Worm (Caenorhabditis elegans) whole organism, L4 larva: ENCODE measurements around the gene B0244.4.

Experiments used
- D1046.2 ChIP-seq: fragments of 200-800 bp; sonication (Bioruptor generic); IDR thresholded peaks from 2 replicates; pipeline ENCODE4 v1.3.6; 2022; ENCODE audit warnings: missing genetic modification characterization, missing compliant biosample characterization
- R02D3.7 ChIP-seq: fragments of 150-350 bp; sonication (generic microtip); optimal IDR thresholded peaks from 3 replicates; lab custom pipeline; 2014; ENCODE audit warnings: missing biosample characterization, missing genetic modification characterization
- Y5F2A.4 ChIP-seq: fragments of 200-800 bp; sonication (Bioruptor generic); optimal IDR thresholded peaks from 2 replicates; lab custom pipeline; 2018; ENCODE audit warnings: mild to moderate bottlenecking, missing genetic modification characterization, missing compliant biosample characterization
- ama-1 ChIP-seq: fragments of 150-350 bp; optimal IDR thresholded peaks from 2 replicates; lab custom pipeline; 2014; ENCODE audit warnings: inconsistent platforms, mixed read lengths
- ceh-20 ChIP-seq: fragments of 200-800 bp; sonication (Bioruptor generic); IDR thresholded peaks from 2 replicates; pipeline ENCODE4 v1.3.6; 2022; ENCODE audit warnings: missing genetic modification reagents, missing genetic modification characterization, missing compliant biosample characterization
- daf-12 ChIP-seq: fragments of 150-350 bp; optimal IDR thresholded peaks from 2 replicates; lab custom pipeline; 2014; ENCODE audit warnings: missing biosample characterization, missing genetic modification reagents, missing genetic modification characterization
- dpl-1 ChIP-seq: fragments of 150-350 bp; optimal IDR thresholded peaks from 2 replicates; lab custom pipeline; 2014; ENCODE audit warnings: missing biosample characterization, missing genetic modification reagents, missing genetic modification characterization
- lim-7 ChIP-seq: fragments of 200-800 bp; sonication (Bioruptor generic); IDR thresholded peaks from 2 replicates; pipeline ENCODE4 v1.3.6; 2022; ENCODE audit warnings: missing genetic modification characterization, missing compliant biosample characterization
- lin-15B ChIP-seq: fragments of 150-350 bp; sonication (generic microtip); optimal IDR thresholded peaks from 3 replicates; lab custom pipeline; 2014; ENCODE audit warnings: missing biosample characterization, missing genetic modification characterization
- mxl-2 ChIP-seq: fragments of 200-800 bp; sonication (Bioruptor generic); conservative IDR thresholded peaks from 2 replicates; pipeline ENCODE4 v1.3.6; 2022; ENCODE audit warnings: missing genetic modification reagents, missing genetic modification characterization, missing compliant biosample characterization
- nhr-11 ChIP-seq: fragments of 150-350 bp; optimal IDR thresholded peaks from 2 replicates; lab custom pipeline; 2014; ENCODE audit warnings: missing biosample characterization, missing genetic modification characterization
- nhr-28 ChIP-seq: fragments of 150-350 bp; optimal IDR thresholded peaks from 2 replicates; lab custom pipeline; 2014; ENCODE audit warnings: missing biosample characterization, missing genetic modification characterization
- skn-1 ChIP-seq: fragments of 150-350 bp; optimal IDR thresholded peaks from 2 replicates; lab custom pipeline; 2014; ENCODE audit warnings: missing biosample characterization, missing genetic modification characterization
- unc-130 ChIP-seq: sonication (generic microtip); optimal IDR thresholded peaks from 2 replicates; lab custom pipeline; 2016; ENCODE audit warnings: missing genetic modification reagents, missing genetic modification characterization, missing compliant biosample characterization

- TF ChIP-seq lin-15B (tag; lab: Kevin White, UChicago) (no peak), Y5F2A.4 (no peak), ama-1 (lab: Kevin White, UChicago) (no peak), R02D3.7 (tag; lab: Kevin White, UChicago) (no peak), skn-1 (tag; lab: Kevin White, UChicago) (no peak), lim-7 (no peak), nhr-11 (tag; lab: Kevin White, UChicago) (no peak), D1046.2 (no peak), nhr-28 (tag; lab: Kevin White, UChicago) (no peak), daf-12 (tag; lab: Kevin White, UChicago) (no peak), unc-130 (GFP tag; lab: Kevin White, UChicago) (no peak), mxl-2 (no peak), dpl-1 (no peak), ceh-20 (GFP tag; lab: Robert Waterston, UW) (no peak)
These were observed 28.9 kb upstream of the B0244.4 start for ce11 chrIII:5718385-5718784.
